Fruit fly (Drosophila melanogaster) whole organism, embryonic: ENCODE results near the gene Lerp.

Source experiments
- Aef1 ChIP-seq: fragments of 200-800 bp; sonication (Bioruptor generic); IDR thresholded peaks from 3 replicates; pipeline ENCODE4 v1.3.6; 2022; ENCODE audit warnings: missing biosample characterization, missing genetic modification characterization
- Atf-2 ChIP-seq: fragments of 200-800 bp; sonication (Bioruptor generic); optimal IDR thresholded peaks from 2 replicates; lab custom pipeline; 2016; ENCODE audit warnings: missing biosample characterization, missing genetic modification characterization
- CG12659 ChIP-seq: fragments of 200-800 bp; sonication (Bioruptor generic); optimal IDR thresholded peaks from 3 replicates; lab custom pipeline; 2017; ENCODE audit warnings: mild to moderate bottlenecking, missing biosample characterization, missing genetic modification reagents, missing genetic modification characterization
- CG12769 ChIP-seq: fragments of 200-800 bp; sonication (Bioruptor generic); optimal IDR thresholded peaks from 2 replicates; lab custom pipeline; 2019; ENCODE audit warnings: missing biosample characterization, mild to moderate bottlenecking, missing genetic modification characterization, moderate library complexity
- CG13424 ChIP-seq: fragments of 200-800 bp; sonication (Bioruptor generic); optimal IDR thresholded peaks from 2 replicates; lab custom pipeline; 2019; ENCODE audit warnings: missing biosample characterization, mild to moderate bottlenecking, missing genetic modification characterization, moderate library complexity
- CG13775 ChIP-seq: fragments of 200-800 bp; sonication (Bioruptor generic); optimal IDR thresholded peaks from 3 replicates; lab custom pipeline; 2017; ENCODE audit warnings: missing biosample characterization, mild to moderate bottlenecking, missing genetic modification characterization
- CG14014 ChIP-seq: fragments of 200-800 bp; sonication (Bioruptor generic); IDR thresholded peaks from 2 replicates; pipeline ENCODE4 v1.3.6; 2022; ENCODE audit warnings: missing biosample characterization, missing genetic modification characterization
- CG14667 ChIP-seq: fragments of 200-800 bp; sonication (Bioruptor generic); IDR thresholded peaks from 2 replicates; pipeline ENCODE4 v1.3.6; 2022; ENCODE audit warnings: missing biosample characterization, missing genetic modification characterization
- CG15269 ChIP-seq: fragments of 200-800 bp; sonication (Bioruptor generic); optimal IDR thresholded peaks from 2 replicates; lab custom pipeline; 2018; ENCODE audit warnings: missing biosample characterization, mild to moderate bottlenecking, missing genetic modification characterization, moderate library complexity
- CG1603 ChIP-seq: fragments of 200-800 bp; sonication (Bioruptor generic); optimal IDR thresholded peaks from 2 replicates; lab custom pipeline; 2019; ENCODE audit warnings: missing biosample characterization, mild to moderate bottlenecking, missing genetic modification characterization, moderate library complexity
- CG17612 ChIP-seq: fragments of 200-800 bp; sonication (Bioruptor generic); IDR thresholded peaks from 2 replicates; pipeline ENCODE4 v1.3.6; 2022; ENCODE audit warnings: missing biosample characterization, missing genetic modification characterization
- CG17912 ChIP-seq: fragments of 200-800 bp; sonication (Bioruptor generic); optimal IDR thresholded peaks from 2 replicates; lab custom pipeline; 2018; ENCODE audit warnings: missing biosample characterization, mild to moderate bottlenecking, missing genetic modification characterization
- CG2712 ChIP-seq: fragments of 200-800 bp; optimal IDR thresholded peaks from 3 replicates; lab custom pipeline; 2019; ENCODE audit warnings: missing biosample characterization, mild to moderate bottlenecking, missing genetic modification characterization, moderate library complexity
- CG31441 ChIP-seq: fragments of 200-800 bp; sonication (Bioruptor generic); IDR thresholded peaks from 2 replicates; pipeline ENCODE4 v1.3.6; 2022; ENCODE audit warnings: missing biosample characterization, missing genetic modification characterization
- CG4424 ChIP-seq: fragments of 200-800 bp; sonication (Bioruptor generic); optimal IDR thresholded peaks from 3 replicates; lab custom pipeline; 2016; ENCODE audit warnings: missing biosample characterization, missing genetic modification characterization
- CG4707 ChIP-seq: fragments of 200-800 bp; sonication (Bioruptor generic); optimal IDR thresholded peaks from 2 replicates; lab custom pipeline; 2018; ENCODE audit warnings: missing biosample characterization, mild to moderate bottlenecking, missing genetic modification characterization, moderate library complexity
- CG6791 ChIP-seq: fragments of 200-800 bp; sonication (Bioruptor generic); IDR thresholded peaks from 3 replicates; pipeline ENCODE4 v1.3.6; 2022; ENCODE audit warnings: missing biosample characterization, missing genetic modification characterization; ENCODE audit not compliant: partially characterized antibody
- CG9817 ChIP-seq: fragments of 200-800 bp; sonication (Bioruptor generic); optimal IDR thresholded peaks from 2 replicates; lab custom pipeline; 2018; ENCODE audit warnings: missing biosample characterization, mild to moderate bottlenecking, missing genetic modification characterization, moderate library complexity
- Chrac-16 ChIP-seq: fragments of 200-800 bp; sonication (Bioruptor generic); optimal IDR thresholded peaks from 3 replicates; lab custom pipeline; 2016; ENCODE audit warnings: missing biosample characterization, missing genetic modification characterization
- D ChIP-seq, 2 experiments: fragments of 200-800 bp in 1 of 2; fragments of >200 bp in 1 of 2; sonication (Bioruptor generic) in 1 of 2; optimal IDR thresholded peaks; 2 replicates in 1 of 2; 3 replicates in 1 of 2; lab custom pipeline; 2017; ENCODE audit warnings: mild to moderate bottlenecking in 1 of 2, missing biosample characterization in 1 of 2, missing genetic modification characterization in 1 of 2, missing genetic modification reagents in 1 of 2
- E2f1 ChIP-seq: fragments of 200-800 bp; sonication (Bioruptor generic); IDR thresholded peaks from 2 replicates; pipeline ENCODE4 v1.3.6; 2022; ENCODE audit warnings: missing biosample characterization, missing genetic modification characterization
- Ets65A ChIP-seq: fragments of 200-800 bp; sonication (Bioruptor generic); peaks from one replicate; lab custom pipeline; 2016; ENCODE audit warnings: missing biosample characterization, missing genetic modification characterization
- Meics ChIP-seq: fragments of 200-800 bp; sonication (Bioruptor generic); optimal IDR thresholded peaks from 2 replicates; lab custom pipeline; 2017; ENCODE audit warnings: missing biosample characterization, mild to moderate bottlenecking, missing genetic modification characterization
- Mrtf ChIP-seq: fragments of 200-800 bp; sonication (Bioruptor generic); IDR thresholded peaks from 3 replicates; pipeline ENCODE4 v1.3.6; 2022; ENCODE audit warnings: missing biosample characterization, missing genetic modification characterization
- Pdp1 ChIP-seq, 2 experiments: fragments of 200-800 bp; sonication (Bioruptor generic); optimal IDR thresholded peaks; 3 replicates each; lab custom pipeline; 2016; ENCODE audit warnings: missing biosample characterization in 2 of 2, missing genetic modification characterization in 2 of 2, mild to moderate bottlenecking in 1 of 2, moderate library complexity in 1 of 2
- Rfx ChIP-seq: fragments of 200-800 bp; sonication (Bioruptor generic); IDR thresholded peaks from 2 replicates; pipeline ENCODE4 v1.3.6; 2022; ENCODE audit warnings: missing biosample characterization, missing genetic modification characterization
- Ssrp ChIP-seq: fragments of 200-800 bp; sonication (Bioruptor generic); optimal IDR thresholded peaks from 2 replicates; lab custom pipeline; 2018; ENCODE audit warnings: missing biosample characterization, mild to moderate bottlenecking, missing genetic modification characterization, moderate library complexity
- aop ChIP-seq: fragments of 200-800 bp; sonication (Bioruptor generic); IDR thresholded peaks from 2 replicates; pipeline ENCODE4 v1.3.6; 2022; ENCODE audit warnings: missing biosample characterization, missing genetic modification characterization
- chn ChIP-seq: fragments of 200-800 bp; sonication (Bioruptor generic); optimal IDR thresholded peaks from 2 replicates; lab custom pipeline; 2016; ENCODE audit warnings: missing biosample characterization, missing genetic modification characterization
- disco-r ChIP-seq: fragments of 200-800 bp; sonication (Bioruptor generic); optimal IDR thresholded peaks from 2 replicates; lab custom pipeline; 2016; ENCODE audit warnings: missing biosample characterization, missing genetic modification characterization
- dmrt11E ChIP-seq: fragments of 200-800 bp; sonication (Bioruptor generic); optimal IDR thresholded peaks from 3 replicates; lab custom pipeline; 2018; ENCODE audit warnings: missing biosample characterization, mild to moderate bottlenecking, missing genetic modification characterization, moderate library complexity
- dmrt99B ChIP-seq: fragments of 200-800 bp; sonication (Bioruptor generic); optimal IDR thresholded peaks from 2 replicates; lab custom pipeline; 2018; ENCODE audit warnings: missing biosample characterization, mild to moderate bottlenecking, missing genetic modification characterization, moderate library complexity
- en ChIP-seq: fragments of 200-800 bp; sonication (Bioruptor generic); optimal IDR thresholded peaks from 2 replicates; lab custom pipeline; 2016; ENCODE audit warnings: missing biosample characterization, missing genetic modification characterization
- esg ChIP-seq: fragments of 200-800 bp; sonication (Bioruptor generic); conservative IDR thresholded peaks from 2 replicates; pipeline ENCODE4 v1.3.6; 2022; ENCODE audit warnings: missing biosample characterization, missing genetic modification characterization
- fd3F ChIP-seq: fragments of 200-800 bp; sonication (Bioruptor generic); optimal IDR thresholded peaks from 2 replicates; lab custom pipeline; 2018; ENCODE audit warnings: missing biosample characterization, mild to moderate bottlenecking, missing genetic modification characterization, moderate library complexity
- fd96Cb ChIP-seq: fragments of 200-800 bp; sonication (Bioruptor generic); optimal IDR thresholded peaks from 2 replicates; lab custom pipeline; 2018; ENCODE audit warnings: missing biosample characterization, mild to moderate bottlenecking, missing genetic modification characterization, moderate library complexity
- grau ChIP-seq: fragments of 200-800 bp; optimal IDR thresholded peaks from 3 replicates; lab custom pipeline; 2019; ENCODE audit warnings: missing biosample characterization, mild to moderate bottlenecking, missing genetic modification characterization, moderate library complexity
- hkb ChIP-seq, 2 experiments: fragments of 200-800 bp in 1 of 2; fragments of >200 bp in 1 of 2; sonication (Bioruptor generic) in 1 of 2; IDR thresholded peaks in 1 of 2; optimal IDR thresholded peaks in 1 of 2; 2 replicates each; pipeline versions ENCODE4 v1.3.6 to Lab custom; 2017 to 2022; ENCODE audit warnings: missing biosample characterization in 1 of 2, missing genetic modification characterization in 1 of 2
- ind ChIP-seq: fragments of 200-800 bp; sonication (Bioruptor generic); optimal IDR thresholded peaks from 3 replicates; lab custom pipeline; 2016; ENCODE audit warnings: missing biosample characterization, missing genetic modification characterization
- jing ChIP-seq: fragments of 200-800 bp; sonication (Bioruptor generic); optimal IDR thresholded peaks from 2 replicates; lab custom pipeline; 2018; ENCODE audit warnings: missing biosample characterization, mild to moderate bottlenecking, missing genetic modification characterization
- lilli ChIP-seq: fragments of 200-800 bp; sonication (Bioruptor generic); optimal IDR thresholded peaks from 3 replicates; lab custom pipeline; 2016; ENCODE audit warnings: missing biosample characterization, missing genetic modification characterization
- odd ChIP-seq: fragments of 200-800 bp; sonication (Bioruptor generic); optimal IDR thresholded peaks from 2 replicates; lab custom pipeline; 2017; ENCODE audit warnings: missing biosample characterization, mild to moderate bottlenecking, missing genetic modification characterization
- onecut ChIP-seq: fragments of 200-800 bp; sonication (Bioruptor generic); IDR thresholded peaks from 2 replicates; pipeline ENCODE4 v1.3.6; 2022; ENCODE audit warnings: missing biosample characterization, missing genetic modification characterization
- otp ChIP-seq: fragments of 200-800 bp; sonication (Bioruptor generic); IDR thresholded peaks from 3 replicates; pipeline ENCODE4, ENCODE4 v1.3.6; 2022; ENCODE audit warnings: missing biosample characterization, missing genetic modification characterization
- phol ChIP-seq: fragments of 200-800 bp; sonication (Bioruptor generic); optimal IDR thresholded peaks from 3 replicates; lab custom pipeline; 2018; ENCODE audit warnings: missing biosample characterization, mild to moderate bottlenecking, missing genetic modification characterization, moderate library complexity
- slbo ChIP-seq: fragments of 200-800 bp; sonication (Bioruptor generic); IDR thresholded peaks from 2 replicates; pipeline ENCODE4 v1.3.6; 2022; ENCODE audit warnings: missing biosample characterization, missing genetic modification characterization
- tx ChIP-seq: fragments of 200-800 bp; sonication (Bioruptor generic); optimal IDR thresholded peaks from 2 replicates; lab custom pipeline; 2016; ENCODE audit warnings: missing biosample characterization, missing genetic modification characterization
- z ChIP-seq: fragments of 200-800 bp; sonication (Bioruptor generic); IDR thresholded peaks from 3 replicates; pipeline ENCODE4 v1.3.6; 2022; ENCODE audit warnings: missing biosample characterization, missing genetic modification characterization
- zfh1 ChIP-seq: fragments of 200-800 bp; sonication (Bioruptor generic); IDR thresholded peaks from 3 replicates; pipeline ENCODE4 v1.3.6; 2022; ENCODE audit warnings: missing biosample characterization, missing genetic modification characterization

The Lerp gene

DNA sequence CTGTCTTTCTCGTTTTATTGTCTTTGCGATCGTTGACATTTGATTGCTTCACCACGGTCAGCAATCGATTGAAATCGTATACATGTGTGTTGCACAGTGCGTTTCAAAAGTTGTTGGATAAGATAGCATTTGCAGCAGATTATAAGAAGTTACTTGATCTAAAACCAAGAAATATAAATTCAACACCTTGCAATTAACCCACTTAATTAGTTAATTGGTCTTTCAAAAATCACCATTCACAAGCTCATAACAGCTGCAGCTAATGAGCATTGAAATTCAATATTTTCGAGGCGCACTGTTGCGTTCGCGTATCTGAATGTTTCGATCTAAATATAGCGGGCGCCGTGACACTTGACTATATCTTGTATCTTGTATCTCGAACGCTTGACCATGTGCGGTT, 29.8 kb upstream of the Lerp start (continued):
- TF ChIP-seq CG1603 (peak; percentile 57), Atf-2 (GFP tag; lab: Kevin White, UChicago) (peak; percentile 52), esg (GFP tag; lab: Robert Waterston, UW) (peak; percentile 30; the same call in 1 of the 2 replicates), CG4707 (GFP tag; lab: Kevin White, UChicago) (peak; percentile 20), phol (tag; lab: Kevin White, UChicago) (peak; percentile 16), CG17912 (GFP tag; lab: Kevin White, UChicago) (no peak), Aef1 (GFP tag; lab: Robert Waterston, UW) (0 out of 3 replicates have a peak, but pooled peaks have one; percentile 11), E2f1 (GFP tag; lab: Robert Waterston, UW) (0 out of 2 replicates have a peak, but pooled peaks have one; percentile 17), disco-r (GFP tag; lab: Kevin White, UChicago) (peak; percentile 13), Ssrp (peak; percentile 15), CG13775 (GFP tag; lab: Kevin White, UChicago) (peak; percentile 18), CG17612 (GFP tag; lab: Robert Waterston, UW) (no peak), dmrt11E (tag; lab: Kevin White, UChicago) (peak; percentile 33), Chrac-16 (peak; percentile 12), CG14667 (GFP tag; lab: Robert Waterston, UW) (0 out of 2 replicates have a peak, but pooled peaks have one; percentile 17), Ets65A (GFP tag; lab: Kevin White, UChicago) (peak; percentile 37), dmrt99B (tag; lab: Kevin White, UChicago) (peak; percentile 47), CG2712 (tag; lab: Kevin White, UChicago) (peak; percentile 19), zfh1 (GFP tag; lab: Robert Waterston, UW) (peak; percentile 41; the same call in 1 of the 3 replicates), tx (GFP tag; lab: Kevin White, UChicago) (peak; percentile 16), CG4424 (GFP tag; lab: Kevin White, UChicago) (peak; percentile 25), fd96Cb (tag; lab: Kevin White, UChicago) (peak; percentile 52), D (optimal IDR thresholded peaks at IDR 0.05; lab: Kevin White, UChicago) (no peak), D (GFP tag; optimal IDR thresholded peaks at IDR 0.05; lab: Kevin White, UChicago) (no peak), jing (peak; percentile 28), Pdp1 (GFP tag; optimal IDR thresholded peaks at IDR 0.05; lab: Kevin White, UChicago) (peak in 1 of 2 experiments; percentile 29), CG31441 (GFP tag; lab: Robert Waterston, UW) (peak; percentile 28; the same call in 1 of the 2 replicates), CG12659 (GFP tag; lab: Kevin White, UChicago) (peak; percentile 31), grau (tag; lab: Kevin White, UChicago) (peak; percentile 59), CG6791 (GFP tag; lab: Robert Waterston, UW) (no peak), CG12769 (tag; lab: Kevin White, UChicago) (peak; percentile 9), CG13424 (tag; lab: Kevin White, UChicago) (peak; percentile 45), lilli (GFP tag; lab: Kevin White, UChicago) (peak; percentile 17), odd (GFP tag; lab: Kevin White, UChicago) (no peak), onecut (GFP tag; lab: Robert Waterston, UW) (peak; percentile 50), Rfx (GFP tag; lab: Robert Waterston, UW) (0 out of 2 replicates have a peak, but pooled peaks have one; percentile 35), CG14014 (GFP tag; lab: Robert Waterston, UW) (peak; percentile 33; the same call in 1 of the 2 replicates), slbo (GFP tag; lab: Robert Waterston, UW) (peak; percentile 37; the same call in 1 of the 2 replicates), CG15269 (peak; percentile 66), CG9817 (tag; lab: Kevin White, UChicago) (peak; percentile 18), ind (GFP tag; lab: Kevin White, UChicago) (no peak), fd3F (GFP tag; lab: Kevin White, UChicago) (no peak), en (peak; percentile 11), Mrtf (GFP tag; lab: Robert Waterston, UW) (no peak), chn (peak; percentile 14), z (GFP tag; lab: Robert Waterston, UW) (no peak), hkb (optimal IDR thresholded peaks at IDR 0.05; lab: Kevin White, UChicago) (no peak), hkb (GFP tag; IDR thresholded peaks at IDR 0.05; lab: Robert Waterston, UW) (peak; percentile 55; the same call in 1 of the 2 replicates), otp (0 out of 3 replicates have a peak, but pooled peaks have one; percentile 27), Meics (GFP tag; lab: Kevin White, UChicago) (peak; percentile 28), aop (no peak)
